Worm (Caenorhabditis elegans): ENCODE measurements around the gene cnc-1.

DNA sequence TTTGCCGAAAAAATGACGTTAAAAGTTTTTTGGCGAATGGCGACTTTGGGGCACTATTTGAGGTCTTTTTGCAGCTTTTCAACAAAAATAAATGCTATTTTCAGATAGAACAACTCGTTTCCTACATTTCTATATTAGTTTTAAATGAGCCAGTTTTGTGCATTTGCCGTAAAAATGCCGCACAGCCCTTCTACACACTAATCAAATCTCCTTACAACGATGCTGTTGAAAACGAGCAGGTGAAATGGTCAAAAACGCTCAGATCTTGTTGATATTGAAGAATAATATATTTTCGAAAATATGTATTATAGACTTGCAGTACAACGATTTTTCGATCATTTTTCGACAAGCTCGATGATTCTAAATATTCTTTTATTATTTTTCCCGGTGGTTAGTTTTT is 10.7 kb upstream of the cnc-1 start, which contains the start of gene chil-14:
- TF ChIP-seq mep-1 (tag; optimal IDR thresholded peaks at IDR 0.05) (no peak), lin-13 (tag; optimal IDR thresholded peaks at IDR 0.05) (no peak)
